Fruit fly (Drosophila melanogaster) Kc167 (cell line): ENCODE measurements around the gene Dad1.

Source experiments
- Myc ChIP-seq: fragments of >200 bp; optimal IDR thresholded peaks from 2 replicates; lab custom pipeline; 2017; ENCODE audit warnings: missing external identifiers
- Sin3A ChIP-seq: fragments of >200 bp; optimal IDR thresholded peaks from 2 replicates; lab custom pipeline; 2018; ENCODE audit warnings: missing external identifiers
- h ChIP-seq: fragments of >200 bp; optimal IDR thresholded peaks from 3 replicates; lab custom pipeline; 2018; ENCODE audit warnings: missing external identifiers
- insv ChIP-seq: fragments of >200 bp; optimal IDR thresholded peaks from 3 replicates; lab custom pipeline; 2018; ENCODE audit warnings: missing external identifiers
- psq ChIP-seq: fragments of >200 bp; optimal IDR thresholded peaks from 2 replicates; lab custom pipeline; 2017; ENCODE audit warnings: missing external identifiers
- ttk ChIP-seq: sonication (Bioruptor generic); optimal IDR thresholded peaks from 2 replicates; lab custom pipeline; 2017; ENCODE audit warnings: missing external identifiers

The Dad1 gene

DNA sequence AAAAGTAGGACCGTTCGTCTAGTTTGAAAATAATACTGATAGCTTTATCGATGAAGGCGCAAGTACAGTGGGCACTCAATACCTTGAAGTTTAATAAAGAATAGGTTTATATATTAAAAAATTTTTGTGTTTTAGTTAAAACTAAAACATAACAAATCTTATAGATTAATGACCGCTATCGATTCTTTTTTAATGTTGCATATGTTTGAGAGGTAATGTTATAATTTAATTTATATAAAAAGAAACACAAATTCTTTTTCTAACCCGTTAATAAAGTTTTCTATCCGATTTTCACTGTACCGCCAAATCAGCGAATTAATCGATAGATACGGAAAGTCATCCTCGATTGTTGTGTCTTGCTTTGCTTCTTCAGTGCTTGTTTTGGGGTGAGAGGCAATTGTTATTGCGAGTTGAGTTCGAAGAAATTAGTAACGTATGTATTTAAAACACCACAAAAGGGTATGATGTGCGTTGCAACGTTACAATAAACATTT lies at the start of gene Dad1, which contains the start of gene CG13384:
TSS of gene Dad1 (minus strand) at position 30 of the 494 bp plus-strand sequence.
TSS of gene CG13384 (plus strand) at position 348 of the 494 bp plus-strand sequence.
- TF ChIP-seq ttk (lab: Kevin White, UChicago) (no peak), h (lab: Kevin White, UChicago) (no peak), Sin3A (no peak), Myc (lab: Kevin White, UChicago) (no peak), insv (no peak), psq (lab: Kevin White, UChicago) (no peak)

- TF ChIP-seq insv (no peak), Myc (lab: Kevin White, UChicago) (no peak), ttk (lab: Kevin White, UChicago) (no peak), h (lab: Kevin White, UChicago) (no peak), Sin3A (no peak), psq (lab: Kevin White, UChicago) (no peak)
Observed at dm6 chr2L:8433512-8433911, 49.6 kb upstream of the Dad1 start, which contains the start of gene grk. grk (minus strand) TSS chr2L:8433598.

DNA sequence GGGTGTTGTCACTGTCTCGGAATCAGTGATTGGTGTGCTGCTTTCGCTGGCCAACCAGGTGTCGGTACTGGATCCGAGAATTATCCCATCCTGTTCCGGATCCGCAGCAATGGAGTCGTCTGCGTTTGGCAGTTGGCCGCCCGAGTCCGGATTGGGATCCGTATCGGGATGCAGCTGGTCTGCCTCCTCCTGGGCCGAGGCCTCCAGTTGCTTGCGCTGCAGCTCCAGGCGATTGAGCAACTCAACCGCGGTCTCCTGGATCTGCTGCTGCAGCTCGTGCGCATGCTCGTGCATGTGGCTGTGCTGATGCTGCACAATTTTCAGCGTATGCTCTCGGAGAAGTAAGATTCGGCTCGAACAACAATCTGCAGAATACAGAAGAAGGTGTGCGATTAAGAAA lies 48.2 kb upstream of the Dad1 start:
- TF ChIP-seq psq (lab: Kevin White, UChicago): no peak
- TF ChIP-seq ttk (lab: Kevin White, UChicago): no peak
- TF ChIP-seq insv: no peak
- no peak for TF ChIP-seq Myc (lab: Kevin White, UChicago)
- TF ChIP-seq h (lab: Kevin White, UChicago): no peak
- no peak for TF ChIP-seq Sin3A

DNA sequence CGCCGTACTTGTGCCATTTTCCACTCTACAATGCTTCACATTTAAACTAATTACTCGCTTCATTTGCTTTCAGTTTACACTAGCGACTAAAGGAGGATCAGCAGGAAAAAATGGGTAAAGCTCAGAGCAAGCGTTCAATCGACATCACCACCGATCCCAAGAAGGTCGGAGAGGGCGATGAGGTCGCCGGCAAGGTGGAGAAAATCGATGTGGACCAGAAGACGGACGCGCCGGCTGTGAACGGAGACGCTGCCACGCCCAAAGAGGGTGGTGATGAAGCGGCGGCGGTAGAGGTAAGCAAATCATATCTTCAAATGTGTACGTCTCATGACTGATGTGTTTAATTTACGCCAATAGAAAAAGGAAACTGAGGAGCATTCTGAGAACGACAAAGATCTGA lies 42.9 kb upstream of the Dad1 start:
- TF ChIP-seq Sin3A: no peak
- TF ChIP-seq Myc (lab: Kevin White, UChicago): no peak
- no peak for TF ChIP-seq psq (lab: Kevin White, UChicago)
- TF ChIP-seq ttk (lab: Kevin White, UChicago): no peak
- no peak for TF ChIP-seq insv
- no peak for TF ChIP-seq h (lab: Kevin White, UChicago)

DNA sequence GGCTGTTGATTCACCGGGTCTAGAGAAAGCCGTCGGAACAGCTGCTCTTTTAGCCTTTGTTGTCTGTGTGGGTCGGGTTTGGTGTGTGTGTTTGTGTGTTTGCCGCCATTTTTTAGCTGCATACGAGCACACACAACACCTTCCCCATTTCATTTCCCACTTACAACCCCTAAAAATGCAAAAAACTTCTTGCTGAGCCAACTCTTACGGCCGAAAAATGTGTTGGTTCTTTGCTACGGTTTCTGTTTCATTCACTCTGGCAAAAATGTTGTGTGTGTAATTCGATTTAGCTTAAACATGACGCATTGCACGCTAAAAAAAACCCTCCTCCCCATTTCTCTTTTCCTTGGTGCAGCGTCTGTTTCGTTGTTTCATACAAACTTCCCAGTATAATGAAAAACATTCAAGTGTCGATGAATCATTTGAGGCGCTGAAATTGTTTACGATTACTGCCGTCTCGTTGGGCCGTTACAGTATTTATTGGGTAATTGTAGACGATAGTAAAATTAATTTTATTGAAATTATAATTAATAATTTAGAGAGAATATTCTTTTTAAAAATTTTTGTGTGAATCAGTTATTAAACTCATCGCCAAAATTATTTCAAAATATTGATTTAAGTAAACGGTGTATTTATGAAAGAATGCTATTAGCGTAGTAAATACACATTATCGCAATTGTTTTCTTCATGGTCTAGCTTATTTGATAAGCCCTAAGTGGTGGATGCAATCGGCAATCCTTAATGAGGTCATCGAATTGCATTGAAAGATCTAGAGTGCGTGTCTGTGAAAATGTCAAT lies 42.2 kb upstream of the Dad1 start:
- TF ChIP-seq ttk (lab: Kevin White, UChicago): no peak
- TF ChIP-seq Myc (lab: Kevin White, UChicago): no peak
- no peak for TF ChIP-seq Sin3A
- TF ChIP-seq insv: no peak
- no peak for TF ChIP-seq psq (lab: Kevin White, UChicago)
- no peak for TF ChIP-seq h (lab: Kevin White, UChicago)

DNA sequence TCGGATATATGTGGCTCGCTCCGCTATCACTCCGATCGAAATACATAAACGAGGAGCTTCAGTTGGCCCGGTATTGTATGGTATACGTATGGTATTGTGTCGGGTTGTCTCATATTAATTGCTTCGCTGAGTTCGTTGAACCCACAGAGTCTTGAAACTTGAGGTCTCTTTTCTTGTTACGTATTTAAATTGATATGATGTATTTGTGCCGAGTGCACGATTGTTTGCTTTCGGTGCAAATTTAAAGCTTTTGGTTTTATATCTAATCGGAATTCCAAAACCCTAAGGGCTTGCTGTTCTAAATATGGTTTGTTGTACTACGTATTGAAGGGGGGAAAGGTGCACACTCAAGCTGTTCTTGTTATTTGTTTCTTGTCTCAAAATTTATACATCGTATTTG lies 41.3 kb upstream of the Dad1 start:
- TF ChIP-seq h (lab: Kevin White, UChicago): no peak
- TF ChIP-seq Myc (lab: Kevin White, UChicago): no peak
- no peak for TF ChIP-seq insv
- no peak for TF ChIP-seq psq (lab: Kevin White, UChicago)
- TF ChIP-seq ttk (lab: Kevin White, UChicago): no peak
- TF ChIP-seq Sin3A: no peak

dm6 chr2L:8424662-8425208 lies 40.8 kb upstream of the Dad1 start:
- no peak for TF ChIP-seq insv
- no peak for TF ChIP-seq ttk (lab: Kevin White, UChicago)
- no peak for TF ChIP-seq Myc (lab: Kevin White, UChicago)
- no peak for TF ChIP-seq h (lab: Kevin White, UChicago)
- TF ChIP-seq psq (lab: Kevin White, UChicago): no peak
- TF ChIP-seq Sin3A: no peak

DNA sequence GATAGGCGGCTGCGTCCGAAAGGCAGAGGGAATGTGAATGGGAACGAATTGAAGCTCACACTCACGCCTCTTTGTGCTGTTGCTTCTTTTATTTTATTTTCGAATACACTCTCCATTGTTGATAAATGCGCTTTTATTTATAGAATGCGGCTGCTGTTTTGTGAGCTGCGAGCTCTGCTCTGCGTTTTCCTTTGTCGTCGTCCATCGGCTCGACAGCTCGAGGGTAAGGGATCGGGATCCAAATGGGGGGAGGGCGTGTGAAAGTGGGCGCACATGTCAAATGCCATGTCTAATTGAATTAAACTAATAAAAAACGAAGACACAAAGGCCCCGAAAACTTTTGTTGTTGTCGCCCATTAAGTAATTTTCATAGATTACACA lies 40.1 kb upstream of the Dad1 start:
- no peak for TF ChIP-seq Myc (lab: Kevin White, UChicago)
- no peak for TF ChIP-seq Sin3A
- TF ChIP-seq h (lab: Kevin White, UChicago): no peak
- no peak for TF ChIP-seq psq (lab: Kevin White, UChicago)
- no peak for TF ChIP-seq insv
- TF ChIP-seq ttk (lab: Kevin White, UChicago): no peak

dm6 chr2L:8423460-8424089 lies 39.6 kb upstream of the Dad1 start:
- TF ChIP-seq Myc (lab: Kevin White, UChicago): no peak
- TF ChIP-seq ttk (lab: Kevin White, UChicago): no peak
- TF ChIP-seq psq (lab: Kevin White, UChicago): no peak
- TF ChIP-seq h (lab: Kevin White, UChicago): no peak
- TF ChIP-seq Sin3A: no peak
- TF ChIP-seq insv: no peak

DNA sequence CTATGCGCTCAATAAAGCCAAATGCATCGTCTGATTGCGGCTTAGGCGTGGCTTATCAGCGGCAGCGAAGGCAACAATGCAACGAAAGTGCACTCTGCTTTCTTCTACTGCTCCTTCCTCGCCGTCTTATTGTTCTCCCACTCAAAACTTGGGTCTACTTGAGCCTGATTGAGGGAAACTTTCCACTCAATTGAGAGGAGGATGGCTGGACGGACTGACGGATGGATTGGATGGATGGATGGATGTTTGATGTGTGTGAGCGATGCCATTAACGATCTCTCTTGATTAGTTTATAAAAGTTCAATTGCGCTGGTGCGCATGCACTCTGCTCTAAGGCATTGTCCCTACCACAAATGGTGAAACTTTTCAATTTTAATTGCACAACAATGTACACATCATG lies 39.1 kb upstream of the Dad1 start:
- TF ChIP-seq h (lab: Kevin White, UChicago) (no peak), Myc (lab: Kevin White, UChicago) (no peak), psq (lab: Kevin White, UChicago) (no peak)

- TF ChIP-seq psq (lab: Kevin White, UChicago) (no peak), Sin3A (no peak), Myc (lab: Kevin White, UChicago) (no peak), h (lab: Kevin White, UChicago) (no peak), insv (no peak), ttk (lab: Kevin White, UChicago) (no peak)
Observed at dm6 chr2L:8421717-8422116, 37.8 kb upstream of the Dad1 start.
